Worm (Caenorhabditis elegans): ENCODE measurements around the gene ptr-20.

DNA sequence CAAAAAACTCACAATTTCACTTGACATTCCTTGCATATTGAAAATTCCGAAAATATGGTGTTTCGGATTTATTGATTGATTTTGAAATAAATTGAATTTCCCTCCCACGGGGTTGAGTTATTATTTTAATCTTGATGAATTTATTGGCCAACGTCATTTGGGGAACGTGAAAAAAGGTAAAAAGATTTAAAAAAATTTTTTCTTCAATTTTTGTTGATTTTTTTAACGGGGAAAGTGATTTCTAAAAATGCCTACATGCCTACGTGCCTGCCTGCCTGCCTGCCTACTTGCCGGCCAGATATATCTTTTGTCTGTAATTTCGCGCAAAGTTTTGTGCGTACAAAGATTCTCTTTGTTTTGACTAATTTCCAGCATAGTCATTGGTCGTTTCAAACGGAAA, 23.6 kb upstream of the ptr-20 start, which contains the start of gene Y53F4B.24:
- no peak for TF ChIP-seq him-1 (tag; optimal IDR thresholded peaks at IDR 0.05)
- TF ChIP-seq dao-5 (tag; optimal IDR thresholded peaks at IDR 0.05) = no peak
